Fruit fly (Drosophila melanogaster) whole organism, wandering third instar larva: Measurements from ENCODE around the gene CG6282.

Experiments used
- Abd-B ChIP-seq: fragments of >200 bp; optimal IDR thresholded peaks from 2 replicates; lab custom pipeline; 2017; ENCODE audit warnings: missing biosample characterization, missing genetic modification characterization
- CG32264 ChIP-seq: fragments of 200-800 bp; sonication (Bioruptor generic); optimal IDR thresholded peaks from 2 replicates; lab custom pipeline; 2016; ENCODE audit warnings: missing biosample characterization, missing genetic modification characterization
- CG9705 ChIP-seq: fragments of 200-800 bp; sonication (Bioruptor generic); optimal IDR thresholded peaks from 2 replicates; lab custom pipeline; 2018; ENCODE audit warnings: missing biosample characterization, mild to moderate bottlenecking, missing genetic modification characterization
- CrebA ChIP-seq: fragments of 200-800 bp; sonication (Bioruptor generic); optimal IDR thresholded peaks from 2 replicates; lab custom pipeline; 2016; ENCODE audit warnings: missing biosample characterization, mild to moderate bottlenecking, missing genetic modification characterization, borderline replicate concordance
- Dfd ChIP-seq: fragments of >200 bp; optimal IDR thresholded peaks from 2 replicates; lab custom pipeline; 2017; ENCODE audit warnings: missing biosample characterization, missing genetic modification characterization
- Dif ChIP-seq: fragments of 200-275, 200-300 bp; sonication (Bioruptor generic); optimal IDR thresholded peaks from 2 replicates; lab custom pipeline; 2018; ENCODE audit warnings: missing biosample characterization, missing genetic modification characterization; ENCODE audit not compliant: partially characterized antibody
- GATAd ChIP-seq: sonication (Bioruptor generic); optimal IDR thresholded peaks from 2 replicates; lab custom pipeline; 2016; ENCODE audit warnings: missing biosample characterization, missing genetic modification characterization
- HLH106 ChIP-seq: fragments of 200-800 bp; optimal IDR thresholded peaks from 3 replicates; lab custom pipeline; 2019; ENCODE audit warnings: missing biosample characterization, mild to moderate bottlenecking, missing genetic modification characterization, moderate library complexity
- Hnf4 ChIP-seq: fragments of 200-800 bp; sonication (Bioruptor generic); optimal IDR thresholded peaks from 2 replicates; lab custom pipeline; 2016; ENCODE audit warnings: missing biosample characterization, mild to moderate bottlenecking, missing genetic modification characterization
- Hr78 ChIP-seq: fragments of >200 bp; optimal IDR thresholded peaks from 2 replicates; lab custom pipeline; 2017; ENCODE audit warnings: missing biosample characterization, missing genetic modification characterization
- Hr83 ChIP-seq: fragments of 200-300 bp; sonication (Bioruptor generic); optimal IDR thresholded peaks from 2 replicates; lab custom pipeline; 2016; ENCODE audit warnings: missing biosample characterization, mild to moderate bottlenecking, missing genetic modification characterization, moderate library complexity; ENCODE audit not compliant: poor library complexity, severe bottlenecking
- Mio ChIP-seq: sonication (Bioruptor generic); optimal IDR thresholded peaks from 2 replicates; lab custom pipeline; 2016; ENCODE audit warnings: missing biosample characterization, missing genetic modification characterization
- Myc ChIP-seq: fragments of >200 bp; optimal IDR thresholded peaks from 2 replicates; lab custom pipeline; 2017
- N ChIP-seq: fragments of >200 bp; optimal IDR thresholded peaks from 2 replicates; lab custom pipeline; 2018; ENCODE audit warnings: missing biosample characterization, missing external identifiers, missing genetic modification characterization
- OdsH ChIP-seq: fragments of 200-800 bp; sonication (Bioruptor generic); optimal IDR thresholded peaks from 2 replicates; lab custom pipeline; 2016; ENCODE audit warnings: missing biosample characterization, mild to moderate bottlenecking, missing genetic modification characterization
- Rel ChIP-seq, 2 experiments: fragments of 200-800 bp; sonication (Bioruptor generic) in 1 of 2; optimal IDR thresholded peaks; 2 replicates in 1 of 2; 3 replicates in 1 of 2; lab custom pipeline; 2016 to 2019; ENCODE audit warnings: mild to moderate bottlenecking in 2 of 2, missing biosample characterization in 2 of 2, missing genetic modification characterization in 2 of 2, moderate library complexity in 1 of 2
- Sp1 ChIP-seq: fragments of 200-800 bp; sonication (Bioruptor generic); optimal IDR thresholded peaks from 3 replicates; lab custom pipeline; 2019; ENCODE audit warnings: missing biosample characterization, mild to moderate bottlenecking, missing genetic modification characterization, moderate library complexity
- Vsx2 ChIP-seq: fragments of 200-300, 225-300 bp; sonication (Bioruptor generic); optimal IDR thresholded peaks from 2 replicates; lab custom pipeline; 2018; ENCODE audit warnings: missing biosample characterization, missing genetic modification characterization; ENCODE audit not compliant: partially characterized antibody
- br ChIP-seq: fragments of 200-800 bp; sonication (Bioruptor generic); optimal IDR thresholded peaks from 2 replicates; lab custom pipeline; 2016; ENCODE audit warnings: missing biosample characterization, missing genetic modification characterization
- brk ChIP-seq: fragments of 200-800 bp; sonication (Bioruptor generic); optimal IDR thresholded peaks from 2 replicates; lab custom pipeline; 2016; ENCODE audit warnings: missing biosample characterization, mild to moderate bottlenecking, missing genetic modification characterization
- dl ChIP-seq, 2 experiments: fragments of 175-275, 200-275 bp in 1 of 2; fragments of 200-275 bp in 1 of 2; sonication (Bioruptor generic); optimal IDR thresholded peaks; lab custom pipeline; 2018; ENCODE audit warnings: mild to moderate bottlenecking in 2 of 2, missing biosample characterization in 2 of 2, missing genetic modification characterization in 2 of 2, moderate library complexity in 2 of 2; ENCODE audit not compliant: partially characterized antibody in 2 of 2, insufficient read depth in 1 of 2
- dmrt93B ChIP-seq: fragments of 200-800 bp; sonication (Bioruptor generic); optimal IDR thresholded peaks from 2 replicates; lab custom pipeline; 2018; ENCODE audit warnings: missing biosample characterization, mild to moderate bottlenecking, missing genetic modification characterization
- dsf ChIP-seq: sonication (Bioruptor generic); optimal IDR thresholded peaks from 2 replicates; lab custom pipeline; 2016; ENCODE audit warnings: missing biosample characterization, missing genetic modification characterization, borderline replicate concordance
- ey ChIP-seq: fragments of 200-800 bp; sonication (Bioruptor generic); optimal IDR thresholded peaks from 2 replicates; lab custom pipeline; 2016; ENCODE audit warnings: missing biosample characterization, missing genetic modification characterization
- foxo ChIP-seq, 2 experiments: fragments of 200-800 bp; sonication (Bioruptor generic); optimal IDR thresholded peaks; 2 replicates in 1 of 2; 3 replicates in 1 of 2; lab custom pipeline; 2016 to 2017; ENCODE audit warnings: missing biosample characterization in 2 of 2, missing genetic modification characterization in 2 of 2
- fru ChIP-seq: fragments of 200-800 bp; sonication (Bioruptor generic); optimal IDR thresholded peaks from 3 replicates; lab custom pipeline; 2016; ENCODE audit warnings: missing biosample characterization, mild to moderate bottlenecking, missing genetic modification characterization
- h ChIP-seq: fragments of 200-800 bp; sonication (Bioruptor generic); optimal IDR thresholded peaks from 3 replicates; lab custom pipeline; 2016; ENCODE audit warnings: missing biosample characterization, mild to moderate bottlenecking, missing genetic modification characterization
- jim ChIP-seq: fragments of 175-275, 200-325 bp; sonication (Bioruptor generic); optimal IDR thresholded peaks from 2 replicates; lab custom pipeline; 2016; ENCODE audit warnings: missing biosample characterization, mild to moderate bottlenecking, missing genetic modification characterization
- lola ChIP-seq: fragments of >200 bp; optimal IDR thresholded peaks from 2 replicates; lab custom pipeline; 2017; ENCODE audit warnings: missing biosample characterization, missing genetic modification characterization
- pan ChIP-seq: fragments of >200 bp; optimal IDR thresholded peaks from 2 replicates; lab custom pipeline; 2017
- psq ChIP-seq: fragments of 200-800 bp; sonication (Bioruptor generic); optimal IDR thresholded peaks from 3 replicates; lab custom pipeline; 2017; ENCODE audit warnings: missing biosample characterization, mild to moderate bottlenecking, missing genetic modification characterization, moderate library complexity
- rgr ChIP-seq: fragments of 200-800 bp; sonication (Bioruptor generic); optimal IDR thresholded peaks from 3 replicates; lab custom pipeline; 2016; ENCODE audit warnings: missing biosample characterization, mild to moderate bottlenecking, missing genetic modification characterization
- sage ChIP-seq: fragments of 200-800 bp; sonication (Bioruptor generic); optimal IDR thresholded peaks from 2 replicates; lab custom pipeline; 2016; ENCODE audit warnings: missing biosample characterization, mild to moderate bottlenecking, missing genetic modification characterization
- sv ChIP-seq: fragments of 200-800 bp; sonication (Bioruptor generic); optimal IDR thresholded peaks from 3 replicates; lab custom pipeline; 2016; ENCODE audit warnings: missing biosample characterization, missing genetic modification characterization
- tai ChIP-seq: sonication (Bioruptor generic); optimal IDR thresholded peaks from 2 replicates; lab custom pipeline; 2016; ENCODE audit warnings: missing biosample characterization, missing genetic modification characterization
- usp ChIP-seq: fragments of >200 bp; optimal IDR thresholded peaks from 2 replicates; lab custom pipeline; 2017; ENCODE audit warnings: missing biosample characterization, missing genetic modification characterization

Gene CG6282

dm6 chr3L:8580780-8581179 is 23.7 kb upstream of the CG6282 start:
- TF ChIP-seq Dif (no peak), ey (GFP tag; lab: Kevin White, UChicago) (no peak), br (GFP tag; lab: Kevin White, UChicago) (peak; percentile 45), h (GFP tag; lab: Kevin White, UChicago) (no peak), sv (GFP tag; lab: Kevin White, UChicago) (no peak), Hnf4 (GFP tag; lab: Kevin White, UChicago) (no peak), Vsx2 (GFP tag; lab: Kevin White, UChicago) (peak; percentile 32), CrebA (GFP tag; lab: Kevin White, UChicago) (peak; percentile 55), dsf (GFP tag; lab: Kevin White, UChicago) (no peak), rgr (no peak), fru (GFP tag; lab: Kevin White, UChicago) (no peak), sage (no peak)

dm6 chr3L:8582105-8582707 is 22.3 kb upstream of the CG6282 start:
- TF ChIP-seq foxo (GFP tag; optimal IDR thresholded peaks at IDR 0.05; lab: Kevin White, UChicago), result no peak
- TF ChIP-seq, all 38 proteins: peak for 0

DNA sequence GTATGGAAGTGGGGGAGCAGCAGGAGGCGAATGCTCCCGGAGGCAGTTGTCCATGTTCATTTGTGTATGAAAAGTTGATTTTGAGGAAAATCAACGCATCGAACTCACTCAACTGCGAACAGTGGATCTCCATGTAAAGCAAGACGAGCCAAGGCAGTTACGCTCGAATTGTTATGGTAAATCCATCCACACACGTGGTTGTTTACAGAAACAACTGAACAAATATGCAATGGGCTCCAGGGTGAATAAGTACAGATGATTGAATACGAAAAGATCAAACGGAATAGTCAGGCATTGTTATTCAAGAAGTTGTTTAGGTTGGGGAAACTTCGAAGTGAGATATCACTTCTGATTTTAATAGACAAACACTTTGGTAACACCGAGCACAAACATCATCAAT is 20.4 kb upstream of the CG6282 start:
- TF ChIP-seq Hnf4 (GFP tag; lab: Kevin White, UChicago), result no peak
- TF ChIP-seq brk, result no peak
- peak; percentile 3 for TF ChIP-seq rgr
- TF ChIP-seq Hr83 (GFP tag; lab: Kevin White, UChicago), result peak; percentile 47

DNA sequence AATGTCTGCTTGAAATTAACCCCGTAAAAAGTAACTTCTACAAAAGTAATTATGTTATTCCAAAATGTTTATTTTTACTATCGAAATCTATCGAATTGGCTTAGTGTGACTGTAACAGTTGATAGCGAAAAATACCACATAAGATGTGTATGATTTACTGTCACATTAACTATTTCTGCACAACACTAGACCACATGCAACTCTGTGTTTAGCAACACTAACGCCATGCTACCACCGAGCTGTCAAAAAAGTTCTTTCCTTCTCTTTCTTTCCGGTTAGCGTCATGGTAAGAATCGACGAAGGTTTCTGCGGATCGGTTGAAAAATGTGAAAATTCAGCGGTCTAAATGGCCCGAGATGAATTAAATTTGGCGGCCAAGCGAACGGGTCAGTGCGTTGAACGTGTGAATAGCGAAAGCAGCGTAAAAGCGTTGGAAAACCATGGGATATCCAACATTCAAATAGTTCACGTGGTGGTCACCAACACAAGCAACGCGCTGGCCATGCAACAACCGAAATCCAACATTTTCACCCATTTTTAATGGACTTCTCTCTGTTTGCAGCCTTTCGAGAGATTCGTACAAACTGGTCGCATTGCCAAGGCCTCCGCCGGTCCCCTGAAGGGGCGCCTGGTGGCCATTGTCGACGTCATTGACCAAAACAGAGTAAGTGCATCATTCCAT is 3.6 kb upstream of the CG6282 start, which contains the start of the genes Nelf-E and RpL14:
Nelf-E (minus strand) TSS at position 128 of the 682 bp plus-strand sequence.
RpL14 (plus strand) TSS at position 255 of the 682 bp plus-strand sequence.
- TF ChIP-seq rgr, result peak; percentile 98
- peak; percentile 98 for TF ChIP-seq Hr83 (GFP tag; lab: Kevin White, UChicago)
- no peak for TF ChIP-seq dl (GFP tag; optimal IDR thresholded peaks at IDR 0.05; lab: Kevin White, UChicago; ENCODE audit: insufficient read depth in 1 of 2, partially characterized antibody in 2 of 2)
- TF ChIP-seq sv (GFP tag; lab: Kevin White, UChicago), result peak; percentile 87
- peak; percentile 84 to 91 for TF ChIP-seq foxo (GFP tag; optimal IDR thresholded peaks at IDR 0.05; lab: Kevin White, UChicago)
- TF ChIP-seq Abd-B (GFP tag; lab: Kevin White, UChicago), result no peak
- TF ChIP-seq sage, result no peak
- TF ChIP-seq dmrt93B, result peak; percentile 96
- peak; percentile 94 for TF ChIP-seq CG9705
- TF ChIP-seq Vsx2 (GFP tag; lab: Kevin White, UChicago), result no peak
- TF ChIP-seq Sp1 (GFP tag; lab: Kevin White, UChicago), result peak; percentile 93
- TF ChIP-seq Hr78 (GFP tag; lab: Kevin White, UChicago), result no peak
- TF ChIP-seq tai, result no peak
- no peak for TF ChIP-seq jim
- TF ChIP-seq lola (GFP tag; lab: Kevin White, UChicago), result no peak
- peak; percentile 71 for TF ChIP-seq Myc (lab: Kevin White, UChicago)
- peak; percentile 81 for TF ChIP-seq psq
- TF ChIP-seq br (GFP tag; lab: Kevin White, UChicago), result peak; percentile 95
- no peak for TF ChIP-seq pan (lab: Kevin White, UChicago)
- no peak for TF ChIP-seq brk
- peak; percentile 88 for TF ChIP-seq OdsH (GFP tag; lab: Kevin White, UChicago)
- no peak for TF ChIP-seq usp (GFP tag; lab: Kevin White, UChicago)
- TF ChIP-seq ey (GFP tag; lab: Kevin White, UChicago), result peak; percentile 78
- peak; percentile 87 for TF ChIP-seq CG32264
- TF ChIP-seq HLH106 (tag; lab: Kevin White, UChicago), result peak; percentile 91
- TF ChIP-seq h (GFP tag; lab: Kevin White, UChicago), result peak; percentile 95
- TF ChIP-seq Mio, result no peak
- TF ChIP-seq N, result no peak
- peak; percentile 99 for TF ChIP-seq fru (GFP tag; lab: Kevin White, UChicago)
- no peak for TF ChIP-seq Hnf4 (GFP tag; lab: Kevin White, UChicago)
- no peak for TF ChIP-seq Rel (GFP tag; optimal IDR thresholded peaks at IDR 0.05; lab: Kevin White, UChicago)
- peak; percentile 80 for TF ChIP-seq Rel (tag; optimal IDR thresholded peaks at IDR 0.05; lab: Kevin White, UChicago)
- TF ChIP-seq Dfd (GFP tag; lab: Kevin White, UChicago), result no peak
- TF ChIP-seq GATAd, result peak; percentile 74
